Fruit fly (Drosophila melanogaster) S2 (cell line): ENCODE results near the gene CG14684.

Experiments
- CG8478 ChIP-seq: fragments of >200 bp; optimal IDR thresholded peaks from 2 replicates; lab custom pipeline; 2018
- CTCF ChIP-seq, 2 experiments: fragments of >200 bp; optimal IDR thresholded peaks; 2 replicates each; lab custom pipeline; 2018

CG14684 gene

DNA sequence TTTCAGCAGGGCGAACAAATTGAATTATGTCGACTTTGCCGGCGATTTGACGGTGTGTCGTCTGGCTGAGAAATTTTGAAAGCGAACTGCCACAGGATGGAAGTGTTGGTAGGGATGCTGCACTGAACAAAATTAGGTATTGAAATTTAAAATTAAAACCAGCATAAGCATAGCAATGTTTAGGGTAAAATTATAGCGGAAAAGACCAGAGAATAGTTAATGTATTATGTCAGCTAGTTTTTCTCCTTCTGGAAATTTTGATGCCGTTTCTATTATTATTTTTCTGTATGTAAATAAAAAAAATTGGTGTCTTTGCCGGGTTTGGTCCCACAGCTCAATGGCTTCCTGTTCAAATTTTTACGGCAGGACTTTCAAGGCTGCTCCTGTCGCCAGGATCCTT is 19.9 kb downstream of the CG14684 start:
- TF ChIP-seq CG8478 (lab: Kevin White, UChicago) (no peak), CTCF (optimal IDR thresholded peaks at IDR 0.05; lab: Kevin White, UChicago) (no peak)

- TF ChIP-seq CTCF (optimal IDR thresholded peaks at IDR 0.05; lab: Kevin White, UChicago) (no peak), CG8478 (lab: Kevin White, UChicago) (no peak)
These were observed 29.1 kb downstream of the CG14684 start, which contains the start of gene tomboy20 for dm6 chr3R:10735857-10736256. tomboy20 (minus strand) TSS chr3R:10735957.

DNA sequence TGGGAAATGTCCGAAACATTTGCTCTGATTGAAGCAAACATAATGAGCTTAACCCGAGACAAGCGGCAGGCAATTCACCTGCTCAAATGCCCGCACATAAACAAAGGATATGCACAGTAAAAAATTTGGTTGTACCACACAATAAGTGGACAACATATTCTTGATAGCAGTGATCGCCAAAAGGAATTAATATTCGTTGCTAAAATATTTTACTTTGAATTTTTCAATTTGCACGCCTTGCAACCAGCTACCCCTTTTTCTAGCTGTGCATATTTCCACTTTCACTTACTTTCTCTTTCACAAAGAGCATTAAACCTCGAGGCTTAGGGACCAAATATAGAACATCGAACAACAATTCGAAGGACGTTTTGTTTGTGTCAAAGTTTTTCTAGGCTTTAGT is 40.9 kb downstream of the CG14684 start:
- TF ChIP-seq CG8478 (lab: Kevin White, UChicago) (no peak), CTCF (optimal IDR thresholded peaks at IDR 0.05; lab: Kevin White, UChicago) (no peak)

dm6 chr3R:10751061-10751460 is 44.3 kb downstream of the CG14684 start, which contains the start of gene TkR86C:
TkR86C (minus strand) TSS chr3R:10751228.
- no peak for TF ChIP-seq CG8478 (lab: Kevin White, UChicago)
- no peak for TF ChIP-seq CTCF (optimal IDR thresholded peaks at IDR 0.05; lab: Kevin White, UChicago)

- TF ChIP-seq CG8478 (lab: Kevin White, UChicago), result no peak
- no peak for TF ChIP-seq CTCF (optimal IDR thresholded peaks at IDR 0.05; lab: Kevin White, UChicago)
These were observed 48.8 kb downstream of the CG14684 start, which contains the start of gene CG14691 for dm6 chr3R:10755534-10755933. CG14691 (minus strand) TSS chr3R:10755634.
